Worm (Caenorhabditis elegans) whole organism, L2 larva: Measurements from ENCODE around the gene ZC239.15.
"Not testable (repeated sequence)": the region's sequence is repeated elsewhere in the genome, so short reads cannot be mapped to it uniquely, and the experiment has no call there.

Experiments used
- ama-1 ChIP-seq: fragments of 150-350 bp; optimal IDR thresholded peaks from 2 replicates; lab custom pipeline; 2018; ENCODE audit warnings: inconsistent platforms
- lin-39 ChIP-seq: fragments of 150-350 bp; optimal IDR thresholded peaks from 2 replicates; lab custom pipeline; 2014; ENCODE audit warnings: missing biosample characterization, missing genetic modification reagents, missing genetic modification characterization
- mdl-1 ChIP-seq, 2 experiments: fragments of 150-350 bp in 1 of 2; sonication (generic microtip) in 1 of 2; optimal IDR thresholded peaks; 2 replicates each; lab custom pipeline; 2017; ENCODE audit warnings: missing biosample characterization in 2 of 2, missing genetic modification characterization in 2 of 2
- nhr-25 ChIP-seq: fragments of 150-350 bp; sonication (generic microtip); optimal IDR thresholded peaks from 3 replicates; lab custom pipeline; 2014; ENCODE audit warnings: missing biosample characterization, missing genetic modification characterization

DNA sequence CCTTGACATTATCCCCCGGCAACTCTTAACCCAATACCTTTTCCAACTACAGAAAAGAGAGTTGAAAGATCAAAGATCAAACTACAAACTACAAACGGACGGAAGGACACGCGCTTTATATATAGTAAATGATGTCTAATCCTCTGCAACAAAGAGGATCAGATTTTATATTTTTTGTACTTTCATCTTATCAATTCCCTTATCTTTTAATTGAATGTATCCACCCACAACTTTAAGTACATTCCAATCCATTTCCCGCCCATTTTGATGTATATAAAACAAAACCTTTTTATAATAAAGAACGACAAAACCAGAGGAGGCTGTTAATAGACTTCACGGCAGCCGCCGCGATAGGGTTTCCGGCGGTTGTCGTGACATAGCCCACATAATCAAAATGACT, 46.9 kb downstream of the ZC239.15 start, which contains the start of gene sri-40:
- TF ChIP-seq mdl-1 (tag; optimal IDR thresholded peaks at IDR 0.05; lab: Kevin White, UChicago); lin-39 (tag; lab: Kevin White, UChicago); nhr-25 (tag; lab: Kevin White, UChicago); ama-1: not testable (repeated sequence)
